Worm (Caenorhabditis elegans) whole organism, L2 larva: ENCODE results near the gene srx-122.

Source experiments
- C34F6.9 ChIP-seq: fragments of 150-350 bp; optimal IDR thresholded peaks from 2 replicates; lab custom pipeline; 2014; ENCODE audit warnings: missing biosample characterization, missing genetic modification characterization
- F13H6.1 ChIP-seq: sonication (generic microtip); optimal IDR thresholded peaks from 2 replicates; lab custom pipeline; 2016; ENCODE audit warnings: missing genetic modification characterization, missing compliant biosample characterization
- R02D3.7 ChIP-seq: fragments of 150-350 bp; optimal IDR thresholded peaks from 2 replicates; lab custom pipeline; 2014; ENCODE audit warnings: missing biosample characterization, missing genetic modification characterization
- Y55F3AM.14 ChIP-seq: fragments of 200-800 bp; sonication (Bioruptor generic); optimal IDR thresholded peaks from 2 replicates; lab custom pipeline; 2018; ENCODE audit warnings: mild to moderate bottlenecking, missing genetic modification characterization, missing compliant biosample characterization
- ZK546.5 ChIP-seq: sonication (generic microtip); optimal IDR thresholded peaks from 2 replicates; lab custom pipeline; 2017; ENCODE audit warnings: missing biosample characterization, missing genetic modification characterization
- ama-1 ChIP-seq: fragments of 150-350 bp; optimal IDR thresholded peaks from 2 replicates; lab custom pipeline; 2018; ENCODE audit warnings: inconsistent platforms
- ceh-16 ChIP-seq: fragments of 150-350 bp; optimal IDR thresholded peaks from 2 replicates; lab custom pipeline; 2014; ENCODE audit warnings: missing biosample characterization, missing genetic modification characterization
- ceh-82 ChIP-seq: fragments of 150-350 bp; optimal IDR thresholded peaks from 2 replicates; lab custom pipeline; 2014; ENCODE audit warnings: missing biosample characterization, missing genetic modification characterization
- crh-2 ChIP-seq: sonication (generic microtip); optimal IDR thresholded peaks from 2 replicates; lab custom pipeline; 2017; ENCODE audit warnings: missing biosample characterization, missing genetic modification characterization
- dmd-4 ChIP-seq: sonication (generic microtip); optimal IDR thresholded peaks from 2 replicates; lab custom pipeline; 2017; ENCODE audit warnings: missing biosample characterization, missing genetic modification characterization
- egl-27 ChIP-seq: sonication (generic microtip); optimal IDR thresholded peaks from 3 replicates; lab custom pipeline; 2017; ENCODE audit warnings: missing biosample characterization, missing genetic modification reagents, missing genetic modification characterization
- elt-1 ChIP-seq: fragments of 150-350 bp; optimal IDR thresholded peaks from 2 replicates; lab custom pipeline; 2014; ENCODE audit warnings: missing biosample characterization, missing genetic modification characterization
- elt-3 ChIP-seq: sonication (generic microtip); optimal IDR thresholded peaks from 2 replicates; lab custom pipeline; 2017; ENCODE audit warnings: missing biosample characterization, missing genetic modification characterization
- fos-1 ChIP-seq: fragments of 150-350 bp; optimal IDR thresholded peaks from 2 replicates; lab custom pipeline; 2014; ENCODE audit warnings: missing biosample characterization, missing genetic modification characterization
- gmeb-1 ChIP-seq: fragments of 150-350 bp; optimal IDR thresholded peaks from 2 replicates; lab custom pipeline; 2014; ENCODE audit warnings: missing biosample characterization, missing genetic modification characterization
- lin-11 ChIP-seq: fragments of 150-350 bp; sonication (generic microtip); optimal IDR thresholded peaks from 2 replicates; lab custom pipeline; 2014; ENCODE audit warnings: missing biosample characterization, missing genetic modification characterization, inconsistent platforms, mixed read lengths
- lsy-2 ChIP-seq, 2 experiments: fragments of 150-350 bp in 1 of 2; sonication (generic microtip) in 1 of 2; optimal IDR thresholded peaks; 2 replicates each; lab custom pipeline; 2014 to 2017; ENCODE audit warnings: missing biosample characterization in 2 of 2, missing genetic modification characterization in 2 of 2
- mab-5 ChIP-seq: fragments of 150-350 bp; optimal IDR thresholded peaks from 2 replicates; lab custom pipeline; 2014; ENCODE audit warnings: missing biosample characterization, missing genetic modification characterization
- mbf-1 ChIP-seq: sonication (generic microtip); optimal IDR thresholded peaks from 2 replicates; lab custom pipeline; 2017; ENCODE audit warnings: missing biosample characterization, missing genetic modification characterization
- mdl-1 ChIP-seq, 2 experiments: fragments of 150-350 bp in 1 of 2; sonication (generic microtip) in 1 of 2; optimal IDR thresholded peaks; 2 replicates each; lab custom pipeline; 2017; ENCODE audit warnings: missing biosample characterization in 2 of 2, missing genetic modification characterization in 2 of 2
- nhr-129 ChIP-seq: fragments of 150-350 bp; optimal IDR thresholded peaks from 2 replicates; lab custom pipeline; 2014; ENCODE audit warnings: missing biosample characterization, missing genetic modification characterization
- nhr-21 ChIP-seq: fragments of 150-350 bp; optimal IDR thresholded peaks from 2 replicates; lab custom pipeline; 2014; ENCODE audit warnings: missing biosample characterization, missing genetic modification characterization
- nhr-237 ChIP-seq: fragments of 150-350 bp; optimal IDR thresholded peaks from 2 replicates; lab custom pipeline; 2014; ENCODE audit warnings: missing biosample characterization, missing genetic modification characterization
- nhr-25 ChIP-seq: fragments of 150-350 bp; sonication (generic microtip); optimal IDR thresholded peaks from 3 replicates; lab custom pipeline; 2014; ENCODE audit warnings: missing biosample characterization, missing genetic modification characterization
- nhr-6 ChIP-seq: fragments of 150-350 bp; optimal IDR thresholded peaks from 2 replicates; lab custom pipeline; 2014; ENCODE audit warnings: missing biosample characterization, missing genetic modification characterization
- peb-1 ChIP-seq: fragments of 150-350 bp; optimal IDR thresholded peaks from 2 replicates; lab custom pipeline; 2014; ENCODE audit warnings: missing biosample characterization, missing genetic modification characterization
- skn-1 ChIP-seq: sonication (generic microtip); optimal IDR thresholded peaks from 2 replicates; lab custom pipeline; 2017; ENCODE audit warnings: missing biosample characterization, missing genetic modification characterization
- snpc-4 ChIP-seq: fragments of 150-350 bp; optimal IDR thresholded peaks from 2 replicates; lab custom pipeline; 2014; ENCODE audit warnings: missing biosample characterization, missing genetic modification characterization
- unc-39 ChIP-seq: fragments of 150-350 bp; optimal IDR thresholded peaks from 2 replicates; lab custom pipeline; 2014; ENCODE audit warnings: missing biosample characterization, missing genetic modification characterization
- unc-55 ChIP-seq: fragments of 150-350 bp; sonication (generic microtip); optimal IDR thresholded peaks from 3 replicates; lab custom pipeline; 2014; ENCODE audit warnings: missing biosample characterization, missing genetic modification reagents, missing genetic modification characterization
- unc-62 ChIP-seq: fragments of 150-350 bp; optimal IDR thresholded peaks from 2 replicates; lab custom pipeline; 2014; ENCODE audit warnings: missing biosample characterization, missing genetic modification reagents, missing genetic modification characterization
- ztf-1 ChIP-seq: fragments of 200-800 bp; sonication (Bioruptor generic); conservative IDR thresholded peaks from 2 replicates; pipeline ENCODE4 v1.3.6; 2022; ENCODE audit warnings: missing genetic modification characterization, missing compliant biosample characterization
- ztf-11 ChIP-seq: sonication (generic microtip); optimal IDR thresholded peaks from 2 replicates; lab custom pipeline; 2017; ENCODE audit warnings: missing biosample characterization, missing genetic modification characterization

srx-122 gene

ce11 chrV:3333334-3333733, 35.7 kb upstream of the srx-122 start, which contains the start of gene C17B7.5:
Gene C17B7.5, plus strand, starts transcription at chrV:3333634.
- TF ChIP-seq elt-3 (tag; lab: Kevin White, UChicago) (no peak), F13H6.1 (tag; lab: Kevin White, UChicago) (no peak), ztf-1 (GFP tag; lab: Robert Waterston, UW) (no peak), nhr-237 (tag; lab: Kevin White, UChicago) (no peak), unc-55 (GFP tag; lab: Kevin White, UChicago) (no peak), nhr-6 (no peak), elt-1 (tag; lab: Kevin White, UChicago) (no peak), crh-2 (tag; lab: Kevin White, UChicago) (no peak), ZK546.5 (tag; lab: Kevin White, UChicago) (no peak), Y55F3AM.14 (GFP tag; lab: Kevin White, UChicago) (no peak)

ce11 chrV:3332023-3332422, 34.4 kb upstream of the srx-122 start, which contains the start of gene C17B7.9:
Gene C17B7.9, minus strand, starts transcription at chrV:3332123.
- TF ChIP-seq skn-1 (tag; lab: Kevin White, UChicago) = no peak
- no peak for TF ChIP-seq ama-1 (lab: Kevin White, UChicago)
- no peak for TF ChIP-seq nhr-25 (tag; lab: Kevin White, UChicago)
- TF ChIP-seq gmeb-1 (tag; lab: Kevin White, UChicago) = no peak
- no peak for TF ChIP-seq F13H6.1 (tag; lab: Kevin White, UChicago)
- no peak for TF ChIP-seq mdl-1 (tag; optimal IDR thresholded peaks at IDR 0.05; lab: Kevin White, UChicago)
- TF ChIP-seq ztf-1 (GFP tag; lab: Robert Waterston, UW) = no peak
- TF ChIP-seq R02D3.7 (tag; lab: Kevin White, UChicago) = no peak
- no peak for TF ChIP-seq elt-3 (tag; lab: Kevin White, UChicago)
- no peak for TF ChIP-seq ceh-16
- TF ChIP-seq fos-1 (tag; lab: Kevin White, UChicago) = no peak
- TF ChIP-seq nhr-237 (tag; lab: Kevin White, UChicago) = no peak
- no peak for TF ChIP-seq unc-62 (GFP tag; lab: Kevin White, UChicago)
- TF ChIP-seq crh-2 (tag; lab: Kevin White, UChicago) = no peak
- no peak for TF ChIP-seq mbf-1 (tag; lab: Kevin White, UChicago)
- TF ChIP-seq, all 48 proteins: peak for 0

- TF ChIP-seq ama-1 (lab: Kevin White, UChicago) (no peak), nhr-25 (tag; lab: Kevin White, UChicago) (no peak), R02D3.7 (tag; lab: Kevin White, UChicago) (no peak), dmd-4 (no peak), unc-39 (tag; lab: Kevin White, UChicago) (no peak), mab-5 (tag; lab: Kevin White, UChicago) (no peak), lsy-2 (tag; optimal IDR thresholded peaks at IDR 0.05; lab: Kevin White, UChicago) (no peak), elt-3 (tag; lab: Kevin White, UChicago) (no peak), peb-1 (tag; lab: Kevin White, UChicago) (no peak), mbf-1 (tag; lab: Kevin White, UChicago) (no peak), skn-1 (tag; lab: Kevin White, UChicago) (no peak)
- TF ChIP-seq, all 48 proteins: peak for 0
Measured at ce11 chrV:3324178-3324577, 26.5 kb upstream of the srx-122 start, which contains the start of gene C17B7.8. Gene C17B7.8, minus strand, starts transcription at chrV:3324278.

ce11 chrV:3320432-3320831, 22.8 kb upstream of the srx-122 start, which contains the start of gene C17B7.14:
Gene C17B7.14, minus strand, starts transcription at chrV:3320532.
- TF ChIP-seq Y55F3AM.14 (GFP tag; lab: Kevin White, UChicago) (no peak), elt-1 (tag; lab: Kevin White, UChicago) (no peak), nhr-25 (tag; lab: Kevin White, UChicago) (no peak), nhr-6 (no peak), nhr-129 (tag; lab: Kevin White, UChicago) (no peak)

ce11 chrV:3320005-3320404, 22.3 kb upstream of the srx-122 start, which contains the start of gene F35F10.14:
Gene F35F10.14, minus strand, starts transcription at chrV:3320105.
- TF ChIP-seq C34F6.9 (tag; lab: Kevin White, UChicago) (no peak), dmd-4 (no peak), unc-62 (GFP tag; lab: Kevin White, UChicago) (no peak), lin-11 (no peak), nhr-21 (tag; lab: Kevin White, UChicago) (no peak), ztf-11 (tag; lab: Kevin White, UChicago) (no peak), ceh-82 (tag; lab: Kevin White, UChicago) (no peak), skn-1 (tag; lab: Kevin White, UChicago) (no peak), snpc-4 (tag; lab: Kevin White, UChicago) (no peak), ceh-16 (no peak), egl-27 (no peak), elt-1 (tag; lab: Kevin White, UChicago) (no peak), F13H6.1 (tag; lab: Kevin White, UChicago) (no peak)
